Worm (Caenorhabditis elegans) whole organism, L3 larva: ENCODE measurements around the gene pan-1.
A peak's percentile ranks its signal among the peaks of the same experiment; 100 is the strongest.

Experiments
- R02D3.7 ChIP-seq: fragments of 150-350 bp; optimal IDR thresholded peaks from 2 replicates; lab custom pipeline; 2014; ENCODE audit warnings: missing biosample characterization, missing genetic modification characterization
- aly-2 ChIP-seq: fragments of 150-350 bp; optimal IDR thresholded peaks from 2 replicates; lab custom pipeline; 2014; ENCODE audit warnings: missing biosample characterization, missing genetic modification characterization
- ceh-16 ChIP-seq: sonication (generic microtip); optimal IDR thresholded peaks from 2 replicates; lab custom pipeline; 2017; ENCODE audit warnings: missing biosample characterization, missing genetic modification characterization
- ceh-28 ChIP-seq: fragments of 150-350 bp; optimal IDR thresholded peaks from 2 replicates; lab custom pipeline; 2014; ENCODE audit warnings: missing biosample characterization, missing genetic modification reagents, missing genetic modification characterization
- ceh-82 ChIP-seq: fragments of 150-350 bp; optimal IDR thresholded peaks from 2 replicates; lab custom pipeline; 2014; ENCODE audit warnings: missing biosample characterization, missing genetic modification characterization
- ceh-9 ChIP-seq: sonication (generic microtip); optimal IDR thresholded peaks from 2 replicates; lab custom pipeline; 2018; ENCODE audit warnings: missing biosample characterization, missing genetic modification characterization
- daf-12 ChIP-seq: fragments of 150-350 bp; optimal IDR thresholded peaks from 2 replicates; lab custom pipeline; 2014; ENCODE audit warnings: missing biosample characterization, missing genetic modification reagents, missing genetic modification characterization
- egl-27 ChIP-seq: sonication (generic microtip); optimal IDR thresholded peaks from 4 replicates; lab custom pipeline; 2017; ENCODE audit warnings: missing biosample characterization, missing genetic modification reagents, missing genetic modification characterization
- egl-5 ChIP-seq: fragments of 150-350 bp; optimal IDR thresholded peaks from 2 replicates; lab custom pipeline; 2017; ENCODE audit warnings: missing biosample characterization, missing genetic modification reagents, missing genetic modification characterization, inconsistent platforms
- elt-2 ChIP-seq: sonication (generic microtip); optimal IDR thresholded peaks from 2 replicates; lab custom pipeline; 2016; ENCODE audit warnings: missing genetic modification reagents, mild to moderate bottlenecking, missing genetic modification characterization, missing compliant biosample characterization
- elt-3 ChIP-seq, 3 experiments: fragments of 150-350 bp in 1 of 3; sonication (generic microtip) in 2 of 3; optimal IDR thresholded peaks; 2 replicates in 2 of 3; 4 replicates in 1 of 3; lab custom pipeline; 2014 to 2017; ENCODE audit warnings: missing biosample characterization in 3 of 3, missing genetic modification characterization in 3 of 3
- eor-1 ChIP-seq, 2 experiments: fragments of 150-350 bp; optimal IDR thresholded peaks; 2 replicates each; lab custom pipeline; 2014 to 2018; ENCODE audit warnings: missing biosample characterization in 2 of 2, missing genetic modification characterization in 2 of 2
- fkh-10 ChIP-seq: sonication (generic microtip); optimal IDR thresholded peaks from 2 replicates; lab custom pipeline; 2017; ENCODE audit warnings: missing biosample characterization, missing genetic modification reagents, missing genetic modification characterization
- fkh-2 ChIP-seq: fragments of 150-350 bp; optimal IDR thresholded peaks from 2 replicates; lab custom pipeline; 2014; ENCODE audit warnings: missing biosample characterization, missing genetic modification reagents, missing genetic modification characterization
- fos-1 ChIP-seq: fragments of 150-350 bp; optimal IDR thresholded peaks from 2 replicates; lab custom pipeline; 2014; ENCODE audit warnings: missing biosample characterization, missing genetic modification characterization
- hmg-11 ChIP-seq: sonication (generic microtip); optimal IDR thresholded peaks from 2 replicates; lab custom pipeline; 2016; ENCODE audit warnings: missing genetic modification characterization, missing compliant biosample characterization
- jun-1 ChIP-seq: fragments of 150-350 bp; optimal IDR thresholded peaks from 2 replicates; lab custom pipeline; 2014; ENCODE audit warnings: missing biosample characterization, missing genetic modification reagents, missing genetic modification characterization
- lin-15B ChIP-seq: fragments of 150-350 bp; optimal IDR thresholded peaks from 2 replicates; lab custom pipeline; 2014; ENCODE audit warnings: missing biosample characterization, missing genetic modification characterization
- lin-39 ChIP-seq: fragments of 150-350 bp; optimal IDR thresholded peaks from 2 replicates; lab custom pipeline; 2018; ENCODE audit warnings: missing biosample characterization, missing genetic modification reagents, missing genetic modification characterization
- lsy-12 ChIP-seq: sonication (generic microtip); optimal IDR thresholded peaks from 2 replicates; lab custom pipeline; 2016; ENCODE audit warnings: mild to moderate bottlenecking, missing genetic modification characterization, missing compliant biosample characterization
- mdl-1 ChIP-seq: fragments of 150-350 bp; optimal IDR thresholded peaks from 2 replicates; lab custom pipeline; 2014; ENCODE audit warnings: missing biosample characterization, missing genetic modification characterization
- mml-1 ChIP-seq: fragments of 150-350 bp; sonication (generic microtip); optimal IDR thresholded peaks from 3 replicates; lab custom pipeline; 2014; ENCODE audit warnings: missing biosample characterization, missing genetic modification characterization
- nfya-1 ChIP-seq: sonication (generic microtip); optimal IDR thresholded peaks from 2 replicates; lab custom pipeline; 2017; ENCODE audit warnings: missing genetic modification characterization, mild to moderate bottlenecking, missing compliant biosample characterization, antibody characterized with exemption, moderate library complexity; ENCODE audit not compliant: insufficient read depth
- nhr-11 ChIP-seq: fragments of 150-350 bp; optimal IDR thresholded peaks from 2 replicates; lab custom pipeline; 2014; ENCODE audit warnings: missing biosample characterization, missing genetic modification characterization
- nhr-12 ChIP-seq: fragments of 150-350 bp; optimal IDR thresholded peaks from 2 replicates; lab custom pipeline; 2014; ENCODE audit warnings: missing biosample characterization, missing genetic modification characterization
- nhr-23 ChIP-seq: fragments of 150-350 bp; optimal IDR thresholded peaks from 2 replicates; lab custom pipeline; 2014; ENCODE audit warnings: missing biosample characterization, missing genetic modification reagents, missing genetic modification characterization
- nhr-237 ChIP-seq: fragments of 150-350 bp; optimal IDR thresholded peaks from 2 replicates; lab custom pipeline; 2014; ENCODE audit warnings: missing biosample characterization, missing genetic modification characterization
- nhr-25 ChIP-seq: sonication (generic microtip); optimal IDR thresholded peaks from 2 replicates; lab custom pipeline; 2017; ENCODE audit warnings: missing biosample characterization, missing genetic modification characterization
- nhr-28 ChIP-seq: fragments of 150-350 bp; optimal IDR thresholded peaks from 2 replicates; lab custom pipeline; 2014; ENCODE audit warnings: missing biosample characterization, missing genetic modification characterization
- nhr-43 ChIP-seq: sonication (generic microtip); optimal IDR thresholded peaks from 2 replicates; lab custom pipeline; 2016; ENCODE audit warnings: mild to moderate bottlenecking, missing genetic modification characterization, missing compliant biosample characterization; ENCODE audit not compliant: poor library complexity, severe bottlenecking
- nhr-67 ChIP-seq: fragments of 150-350 bp; optimal IDR thresholded peaks from 2 replicates; lab custom pipeline; 2014; ENCODE audit warnings: missing biosample characterization, missing genetic modification characterization
- nhr-76 ChIP-seq: fragments of 150-350 bp; sonication (generic microtip); optimal IDR thresholded peaks from 5 replicates; lab custom pipeline; 2014; ENCODE audit warnings: missing biosample characterization, missing genetic modification characterization
- nhr-77 ChIP-seq: fragments of 150-350 bp; optimal IDR thresholded peaks from 2 replicates; lab custom pipeline; 2014; ENCODE audit warnings: missing biosample characterization, missing genetic modification characterization
- pha-4 ChIP-seq: fragments of 150-350 bp; optimal IDR thresholded peaks from 2 replicates; lab custom pipeline; 2014; ENCODE audit warnings: missing biosample characterization, missing genetic modification reagents, missing genetic modification characterization
- pqm-1 ChIP-seq: fragments of 150-350 bp; optimal IDR thresholded peaks from 2 replicates; lab custom pipeline; 2017; ENCODE audit warnings: missing biosample characterization, missing genetic modification characterization, inconsistent platforms
- sea-2 ChIP-seq: fragments of 150-350 bp; sonication (generic microtip); optimal IDR thresholded peaks from 4 replicates; lab custom pipeline; 2014; ENCODE audit warnings: missing biosample characterization, missing genetic modification reagents, missing genetic modification characterization
- skn-1 ChIP-seq: fragments of 150-350 bp; optimal IDR thresholded peaks from 2 replicates; lab custom pipeline; 2014; ENCODE audit warnings: missing biosample characterization, missing genetic modification characterization
- snpc-4 ChIP-seq: fragments of 150-350 bp; optimal IDR thresholded peaks from 2 replicates; lab custom pipeline; 2014; ENCODE audit warnings: missing biosample characterization, missing genetic modification characterization
- tbx-2 ChIP-seq: sonication (generic microtip); optimal IDR thresholded peaks from 2 replicates; lab custom pipeline; 2016; ENCODE audit warnings: mild to moderate bottlenecking, missing genetic modification characterization, missing compliant biosample characterization
- unc-62 ChIP-seq: fragments of 150-350 bp; sonication (generic microtip); optimal IDR thresholded peaks from 4 replicates; lab custom pipeline; 2014; ENCODE audit warnings: missing biosample characterization, missing genetic modification reagents, missing genetic modification characterization
- zag-1 ChIP-seq: fragments of 150-350 bp; optimal IDR thresholded peaks from 2 replicates; lab custom pipeline; 2014; ENCODE audit warnings: missing biosample characterization, missing genetic modification characterization
- ztf-11 ChIP-seq: fragments of 150-350 bp; optimal IDR thresholded peaks from 2 replicates; lab custom pipeline; 2014; ENCODE audit warnings: missing biosample characterization, missing genetic modification characterization
- ztf-4 ChIP-seq: fragments of 150-350 bp; optimal IDR thresholded peaks from 2 replicates; lab custom pipeline; 2014; ENCODE audit warnings: missing biosample characterization, missing genetic modification characterization

The pan-1 gene

ce11 chrIII:4578385-4578903, 15.9 kb downstream of the pan-1 start, which contains the start of the genes sel-5 and wdr-48:
Gene sel-5 (minus strand): TSS chrIII:4578437.
Gene wdr-48 (plus strand): TSS chrIII:4578853.
- no peak for TF ChIP-seq snpc-4 (tag; lab: Kevin White, UChicago)
- peak; percentile 51 for TF ChIP-seq nhr-25
- no peak for TF ChIP-seq nhr-76 (tag; lab: Kevin White, UChicago)
- TF ChIP-seq hmg-11 (tag; lab: Kevin White, UChicago): peak; percentile 51
- TF ChIP-seq pha-4 (tag; lab: Kevin White, UChicago): peak; percentile 69
- TF ChIP-seq lin-15B (tag; lab: Kevin White, UChicago): peak; percentile 33
- TF ChIP-seq nfya-1: peak; percentile 71
- peak; percentile 47 for TF ChIP-seq lin-39 (tag; lab: Kevin White, UChicago)
- TF ChIP-seq R02D3.7: no peak

- TF ChIP-seq lin-39 (tag; lab: Kevin White, UChicago) (no peak), ceh-16 (tag; lab: Kevin White, UChicago) (no peak)
These were observed 19.0 kb downstream of the pan-1 start, which contains the start of gene F35G12.12 for ce11 chrIII:4581495-4581894. Gene F35G12.12 (plus strand): TSS chrIII:4581795.

- TF ChIP-seq nfya-1 (peak; percentile 97), R02D3.7 (no peak)
- TF ChIP-seq, all 47 proteins: peak for 1
These were observed 21.6 kb downstream of the pan-1 start, which contains the start of gene F35G12.5 for ce11 chrIII:4584068-4584566. Gene F35G12.5 (plus strand): TSS chrIII:4584118.

ce11 chrIII:4587177-4587576, 24.6 kb downstream of the pan-1 start, which contains the start of the genes F35G12.7 and smc-4:
Gene F35G12.7 (minus strand): TSS chrIII:4587330.
Gene smc-4 (plus strand): TSS chrIII:4587501.
- TF ChIP-seq egl-5 (tag; lab: Kevin White, UChicago) (no peak), nhr-237 (no peak), aly-2 (tag; lab: Kevin White, UChicago) (no peak), elt-2 (peak; percentile 25), nfya-1 (peak; percentile 90), nhr-25 (peak; percentile 32), snpc-4 (tag; lab: Kevin White, UChicago) (no peak), ceh-28 (tag; lab: Kevin White, UChicago) (peak; percentile 9), egl-27 (no peak), ceh-9 (tag; lab: Kevin White, UChicago) (no peak), ztf-11 (no peak), fkh-2 (tag; lab: Kevin White, UChicago) (no peak), daf-12 (tag; lab: Kevin White, UChicago) (no peak), nhr-77 (tag; lab: Kevin White, UChicago) (no peak), nhr-67 (tag; lab: Kevin White, UChicago) (no peak), jun-1 (tag; lab: Kevin White, UChicago) (no peak), nhr-11 (tag; lab: Kevin White, UChicago) (no peak), lin-15B (tag; lab: Kevin White, UChicago) (peak; percentile 26), nhr-23 (tag; lab: Kevin White, UChicago) (peak; percentile 73), ceh-16 (tag; lab: Kevin White, UChicago) (no peak), nhr-76 (tag; lab: Kevin White, UChicago) (no peak), hmg-11 (tag; lab: Kevin White, UChicago) (no peak), ztf-4 (tag; lab: Kevin White, UChicago) (no peak), lin-39 (tag; lab: Kevin White, UChicago) (no peak), nhr-28 (no peak), fos-1 (no peak), skn-1 (tag; lab: Kevin White, UChicago) (no peak), nhr-43 (tag; lab: Kevin White, UChicago) (no peak), nhr-12 (tag; lab: Kevin White, UChicago) (no peak), tbx-2 (tag; lab: Kevin White, UChicago) (no peak), ceh-82 (tag; lab: Kevin White, UChicago) (no peak), mml-1 (tag; lab: Kevin White, UChicago) (no peak), elt-3 (tag; optimal IDR thresholded peaks at IDR 0.05; lab: Kevin White, UChicago) (no peak), pqm-1 (tag; lab: Kevin White, UChicago) (no peak), zag-1 (tag; lab: Kevin White, UChicago) (no peak), fkh-10 (GFP tag; lab: Kevin White, UChicago) (no peak), eor-1 (tag; optimal IDR thresholded peaks at IDR 0.05; lab: Kevin White, UChicago) (no peak), unc-62 (GFP tag; lab: Kevin White, UChicago) (no peak), pha-4 (tag; lab: Kevin White, UChicago) (peak; percentile 73), sea-2 (GFP tag; lab: Kevin White, UChicago) (no peak), lsy-12 (tag; lab: Kevin White, UChicago) (no peak), mdl-1 (tag; lab: Kevin White, UChicago) (no peak)
